Worm (Caenorhabditis elegans) whole organism, L4 larva: ENCODE results near the gene npp-5.

ENCODE experiments used
- F10B5.3 ChIP-seq: sonication (generic microtip); optimal IDR thresholded peaks from 2 replicates; lab custom pipeline; 2016; ENCODE audit warnings: mild to moderate bottlenecking, missing genetic modification characterization, missing compliant biosample characterization
- ceh-32 ChIP-seq: sonication (generic microtip); optimal IDR thresholded peaks from 2 replicates; lab custom pipeline; 2016; ENCODE audit warnings: mild to moderate bottlenecking, missing genetic modification characterization, missing compliant biosample characterization; ENCODE audit not compliant: poor library complexity
- ces-1 ChIP-seq: fragments of 150-350 bp; sonication (generic microtip); optimal IDR thresholded peaks from 4 replicates; lab custom pipeline; 2014; ENCODE audit warnings: missing biosample characterization, missing genetic modification reagents, missing genetic modification characterization
- lir-3 ChIP-seq: sonication (generic microtip); optimal IDR thresholded peaks from 2 replicates; lab custom pipeline; 2016; ENCODE audit warnings: mild to moderate bottlenecking, missing genetic modification characterization, missing compliant biosample characterization
- nhr-102 ChIP-seq: sonication (generic microtip); optimal IDR thresholded peaks from 2 replicates; lab custom pipeline; 2016; ENCODE audit warnings: mild to moderate bottlenecking, missing genetic modification characterization, moderate library complexity, missing compliant biosample characterization
- nhr-11 ChIP-seq: fragments of 150-350 bp; optimal IDR thresholded peaks from 2 replicates; lab custom pipeline; 2014; ENCODE audit warnings: missing biosample characterization, missing genetic modification characterization
- nhr-25 ChIP-seq: sonication (generic microtip); optimal IDR thresholded peaks from 2 replicates; lab custom pipeline; 2017; ENCODE audit warnings: missing genetic modification characterization, mild to moderate bottlenecking, missing compliant biosample characterization, antibody characterized with exemption, moderate library complexity, borderline replicate concordance; ENCODE audit not compliant: insufficient read depth
- nhr-28 ChIP-seq: fragments of 150-350 bp; optimal IDR thresholded peaks from 2 replicates; lab custom pipeline; 2014; ENCODE audit warnings: missing biosample characterization, missing genetic modification characterization
- snpc-1.2 ChIP-seq: fragments of 200-800 bp; sonication (Bioruptor generic); IDR thresholded peaks from 2 replicates; pipeline ENCODE4 v1.3.6; 2022; ENCODE audit warnings: missing genetic modification reagents, missing genetic modification characterization, missing compliant biosample characterization
- spr-3 ChIP-seq: fragments of 200-800 bp; sonication (Bioruptor generic); optimal IDR thresholded peaks from 2 replicates; lab custom pipeline; 2018; ENCODE audit warnings: mild to moderate bottlenecking, missing genetic modification characterization, missing compliant biosample characterization
- ztf-11 ChIP-seq: fragments of 150-350 bp; optimal IDR thresholded peaks from 2 replicates; lab custom pipeline; 2014; ENCODE audit warnings: missing biosample characterization, missing genetic modification characterization

DNA sequence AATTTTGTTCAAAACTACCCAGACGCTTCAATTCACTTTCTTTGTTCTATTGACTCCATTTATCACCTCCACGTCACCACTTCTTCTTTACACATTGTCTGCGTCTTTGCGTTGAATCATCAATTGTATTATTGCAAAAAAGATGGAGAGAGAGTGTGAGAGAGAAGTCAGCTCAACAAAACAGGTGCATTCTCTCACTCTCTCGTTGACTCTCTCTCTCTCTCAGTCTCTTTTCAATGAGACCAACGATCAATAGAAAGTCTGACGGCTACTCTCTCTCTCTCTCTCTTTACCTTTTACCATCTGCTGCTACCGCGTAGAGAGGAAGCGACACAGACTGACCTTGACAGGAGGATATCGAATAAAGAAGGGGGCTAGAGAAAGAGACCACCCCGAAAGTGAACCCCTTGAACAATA is 36.1 kb upstream of the npp-5 start:
- TF ChIP-seq ztf-11 (tag; lab: Kevin White, UChicago), result no peak
- TF ChIP-seq nhr-11 (tag; lab: Kevin White, UChicago), result peak; percentile 86
- no peak for TF ChIP-seq spr-3
- no peak for TF ChIP-seq ceh-32 (tag; lab: Kevin White, UChicago)
- TF ChIP-seq nhr-28 (tag; lab: Kevin White, UChicago), result peak; percentile 83
- peak; percentile 94 for TF ChIP-seq nhr-25 (tag; lab: Kevin White, UChicago)
- peak; percentile 51 for TF ChIP-seq nhr-102 (tag; lab: Kevin White, UChicago)
- no peak for TF ChIP-seq F10B5.3 (tag; lab: Kevin White, UChicago)
- 0 out of 2 replicates have a peak, but pooled peaks have one; percentile 28 for TF ChIP-seq snpc-1.2 (GFP tag; lab: Robert Waterston, UW)
- peak; percentile 14 for TF ChIP-seq ces-1 (GFP tag; lab: Kevin White, UChicago)
- no peak for TF ChIP-seq lir-3 (tag; lab: Kevin White, UChicago)
